Worm (Caenorhabditis elegans) whole organism, midembryonic: ENCODE results near the gene F57E7.4.

Experiments
- T22C8.4 ChIP-seq: fragments of 200-800 bp; sonication (Bioruptor generic); IDR thresholded peaks from 2 replicates; pipeline ENCODE4 v1.3.6; 2022; ENCODE audit warnings: missing genetic modification characterization, missing compliant biosample characterization
- cog-1 ChIP-seq: sonication (generic microtip); optimal IDR thresholded peaks from 2 replicates; lab custom pipeline; 2016; ENCODE audit warnings: missing genetic modification characterization, missing compliant biosample characterization
- flt-1 ChIP-seq: fragments of 200-800 bp; sonication (Bioruptor generic); IDR thresholded peaks from 2 replicates; pipeline ENCODE4 v1.3.6; 2022; ENCODE audit warnings: missing genetic modification characterization, missing compliant biosample characterization
- klf-2 ChIP-seq: fragments of 200-800 bp; sonication (Bioruptor generic); conservative IDR thresholded peaks from 2 replicates; pipeline ENCODE4 v1.3.6; 2022; ENCODE audit warnings: missing genetic modification reagents, missing genetic modification characterization, missing compliant biosample characterization
- med-1 ChIP-seq: sonication (generic microtip); optimal IDR thresholded peaks from 2 replicates; lab custom pipeline; 2017; ENCODE audit warnings: missing genetic modification characterization, mild to moderate bottlenecking, missing compliant biosample characterization, antibody characterized with exemption, missing genetic modification reagents; ENCODE audit not compliant: insufficient read depth
- ref-1 ChIP-seq: fragments of 200-800 bp; sonication (Bioruptor generic); conservative IDR thresholded peaks from 2 replicates; pipeline ENCODE4 v1.3.6; 2022; ENCODE audit warnings: missing genetic modification reagents, missing genetic modification characterization, missing compliant biosample characterization
- tab-1 ChIP-seq: fragments of 200-800 bp; sonication (Bioruptor generic); IDR thresholded peaks from 2 replicates; pipeline ENCODE4 v1.3.6; 2022; ENCODE audit warnings: missing genetic modification characterization, missing compliant biosample characterization
- ztf-23 ChIP-seq: fragments of 200-800 bp; sonication (Bioruptor generic); IDR thresholded peaks from 2 replicates; pipeline ENCODE4 v1.3.6; 2022; ENCODE audit warnings: missing genetic modification reagents, missing genetic modification characterization, missing compliant biosample characterization
- ztf-29 ChIP-seq: fragments of 200-800 bp; sonication (Bioruptor generic); IDR thresholded peaks from 2 replicates; pipeline ENCODE4 v1.3.6; 2022; ENCODE audit warnings: missing genetic modification reagents, missing genetic modification characterization, missing compliant biosample characterization

F57E7.4 gene

DNA sequence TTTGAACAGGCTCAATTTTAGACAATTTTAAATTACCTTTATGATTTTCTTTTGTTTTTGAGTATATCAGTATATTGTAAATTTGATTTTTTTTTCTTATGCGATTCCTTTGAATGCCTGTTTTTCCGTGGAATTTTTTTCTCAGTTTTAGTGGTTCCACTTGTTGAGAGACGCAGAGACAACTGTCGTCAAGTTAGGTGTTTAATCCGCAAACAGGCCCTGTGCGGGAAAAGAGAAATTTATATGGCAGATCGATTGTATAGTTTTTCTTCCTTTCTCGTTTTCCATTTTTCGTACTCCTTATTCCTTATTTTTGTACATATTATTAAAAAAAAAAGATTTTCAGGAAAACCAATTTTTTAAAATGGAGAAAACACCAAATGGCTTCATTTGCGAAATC, 18.2 kb upstream of the F57E7.4 start, which contains the start of gene F36D3.1:
F36D3.1 (plus strand) TSS at position 347 of the 400 bp plus-strand sequence.
- TF ChIP-seq ref-1 (GFP tag; lab: Robert Waterston, UW) = no peak
- TF ChIP-seq flt-1 (GFP tag; lab: Robert Waterston, UW) = no peak
- no peak for TF ChIP-seq klf-2 (GFP tag; lab: Robert Waterston, UW)
- TF ChIP-seq tab-1 (GFP tag; lab: Robert Waterston, UW) = no peak
- TF ChIP-seq med-1 = no peak
- no peak for TF ChIP-seq cog-1 (tag; lab: Kevin White, UChicago)
- TF ChIP-seq ztf-23 (GFP tag; lab: Robert Waterston, UW) = no peak
- no peak for TF ChIP-seq ztf-29 (GFP tag; lab: Robert Waterston, UW)
- no peak for TF ChIP-seq T22C8.4

DNA sequence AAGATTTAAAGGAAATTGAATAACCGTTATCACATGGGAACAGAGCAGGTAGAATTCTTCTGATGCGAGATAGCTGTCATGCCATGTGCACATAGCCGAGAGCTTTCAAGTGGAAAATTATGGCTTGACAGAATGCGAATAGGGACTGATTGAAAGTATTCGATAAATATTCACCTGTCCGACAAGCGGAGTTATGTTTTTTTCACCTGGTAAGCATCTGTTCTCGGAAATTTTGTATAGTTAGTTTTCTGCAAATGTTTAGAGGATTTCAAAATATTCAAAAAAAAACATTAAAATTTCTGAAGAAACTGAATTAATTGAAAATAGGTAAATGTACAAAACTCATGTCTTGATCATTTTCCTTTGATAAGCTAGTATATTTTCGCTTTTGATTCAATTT, 16.7 kb upstream of the F57E7.4 start, which contains the start of gene srh-136:
srh-136 (minus strand) TSS at position 93 of the 400 bp plus-strand sequence.
- TF ChIP-seq ref-1 (GFP tag; lab: Robert Waterston, UW) = no peak
- no peak for TF ChIP-seq T22C8.4
- TF ChIP-seq med-1 = no peak
- TF ChIP-seq ztf-23 (GFP tag; lab: Robert Waterston, UW) = no peak
- no peak for TF ChIP-seq cog-1 (tag; lab: Kevin White, UChicago)
- TF ChIP-seq flt-1 (GFP tag; lab: Robert Waterston, UW) = no peak
- no peak for TF ChIP-seq ztf-29 (GFP tag; lab: Robert Waterston, UW)
- TF ChIP-seq klf-2 (GFP tag; lab: Robert Waterston, UW) = no peak
- TF ChIP-seq tab-1 (GFP tag; lab: Robert Waterston, UW) = no peak

DNA sequence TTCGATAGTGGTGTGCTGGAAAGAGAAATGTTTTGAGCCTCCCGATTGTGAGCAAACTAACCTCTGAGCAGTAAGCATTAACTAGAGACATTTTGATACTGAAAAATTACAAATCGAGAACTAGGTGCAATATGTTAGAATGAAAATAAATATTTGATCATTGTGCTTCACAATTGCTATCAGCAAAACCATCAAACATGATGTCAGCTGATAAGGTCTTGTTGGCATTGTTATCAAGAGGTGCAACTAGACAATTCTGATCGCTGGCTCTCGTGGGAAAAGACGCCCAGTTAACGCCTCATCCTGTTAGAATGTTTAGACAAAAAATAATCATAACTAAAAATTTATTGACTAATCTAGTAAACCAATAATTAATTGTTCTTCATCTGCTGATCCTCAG, 13.5 kb upstream of the F57E7.4 start, which contains the start of gene comt-2:
comt-2 (minus strand) TSS at position 131 of the 400 bp plus-strand sequence.
- TF ChIP-seq ref-1 (GFP tag; lab: Robert Waterston, UW) (no peak), cog-1 (tag; lab: Kevin White, UChicago) (no peak), klf-2 (GFP tag; lab: Robert Waterston, UW) (no peak), tab-1 (GFP tag; lab: Robert Waterston, UW) (no peak), med-1 (no peak), flt-1 (GFP tag; lab: Robert Waterston, UW) (no peak), ztf-29 (GFP tag; lab: Robert Waterston, UW) (no peak), ztf-23 (GFP tag; lab: Robert Waterston, UW) (no peak), T22C8.4 (no peak)

DNA sequence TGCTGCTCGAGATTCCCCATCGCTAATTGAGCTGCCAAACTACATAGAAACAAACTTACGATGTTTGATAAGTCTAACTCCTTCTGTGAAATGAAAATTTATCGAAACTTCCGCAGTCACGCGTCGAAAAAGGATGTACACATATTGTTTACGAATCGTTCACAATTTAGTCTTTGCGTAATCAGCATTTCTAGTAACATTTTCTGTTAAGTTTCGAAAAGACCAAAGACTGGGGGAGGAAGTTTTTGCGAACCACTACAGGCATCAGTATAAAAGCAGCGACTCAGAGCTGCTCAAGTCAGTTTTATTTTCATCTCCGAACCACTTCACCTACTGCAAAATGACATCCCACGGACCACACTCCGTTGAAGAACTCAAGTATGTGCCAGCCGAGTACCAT, 7.4 kb upstream of the F57E7.4 start, which contains the start of gene sqst-4:
sqst-4 (plus strand) TSS at position 301 of the 400 bp plus-strand sequence.
- no peak for TF ChIP-seq ztf-23 (GFP tag; lab: Robert Waterston, UW)
- TF ChIP-seq med-1 = no peak
- no peak for TF ChIP-seq T22C8.4
- TF ChIP-seq tab-1 (GFP tag; lab: Robert Waterston, UW) = no peak
- no peak for TF ChIP-seq klf-2 (GFP tag; lab: Robert Waterston, UW)
- TF ChIP-seq flt-1 (GFP tag; lab: Robert Waterston, UW) = no peak

ce11 chrV:16487474-16487873, 6.7 kb upstream of the F57E7.4 start, which contains the start of gene Y32B12A.5:
TSS of gene Y32B12A.5 (minus strand) at chrV:16487574.
- TF ChIP-seq T22C8.4 = no peak
- no peak for TF ChIP-seq tab-1 (GFP tag; lab: Robert Waterston, UW)
- TF ChIP-seq flt-1 (GFP tag; lab: Robert Waterston, UW) = no peak
- no peak for TF ChIP-seq cog-1 (tag; lab: Kevin White, UChicago)
- no peak for TF ChIP-seq ref-1 (GFP tag; lab: Robert Waterston, UW)
- TF ChIP-seq med-1 = no peak
- no peak for TF ChIP-seq ztf-29 (GFP tag; lab: Robert Waterston, UW)
- no peak for TF ChIP-seq ztf-23 (GFP tag; lab: Robert Waterston, UW)
- TF ChIP-seq klf-2 (GFP tag; lab: Robert Waterston, UW) = no peak

ce11 chrV:16483681-16484080, 2.9 kb upstream of the F57E7.4 start, which contains the start of gene srh-139:
TSS of gene srh-139 (plus strand) at chrV:16483981.
- no peak for TF ChIP-seq T22C8.4

ce11 chrV:16483044-16483443, 2.2 kb upstream of the F57E7.4 start, which contains the start of gene F57E7.2:
TSS of gene F57E7.2 (minus strand) at chrV:16483144.
- TF ChIP-seq tab-1 (GFP tag; lab: Robert Waterston, UW) (no peak), T22C8.4 (no peak), med-1 (no peak), cog-1 (tag; lab: Kevin White, UChicago) (no peak), ztf-23 (GFP tag; lab: Robert Waterston, UW) (no peak), flt-1 (GFP tag; lab: Robert Waterston, UW) (no peak), ref-1 (GFP tag; lab: Robert Waterston, UW) (no peak), klf-2 (GFP tag; lab: Robert Waterston, UW) (no peak), ztf-29 (GFP tag; lab: Robert Waterston, UW) (no peak)

ce11 chrV:16479275-16479674, 1.5 kb downstream of the F57E7.4 start, which contains the start of gene T08G3.11:
TSS of gene T08G3.11 (minus strand) at chrV:16479375.
- no peak for TF ChIP-seq ztf-23 (GFP tag; lab: Robert Waterston, UW)
- TF ChIP-seq flt-1 (GFP tag; lab: Robert Waterston, UW) = no peak
- no peak for TF ChIP-seq ref-1 (GFP tag; lab: Robert Waterston, UW)
- no peak for TF ChIP-seq cog-1 (tag; lab: Kevin White, UChicago)
- TF ChIP-seq T22C8.4 = no peak
- TF ChIP-seq tab-1 (GFP tag; lab: Robert Waterston, UW) = no peak
- no peak for TF ChIP-seq klf-2 (GFP tag; lab: Robert Waterston, UW)
- TF ChIP-seq med-1 = no peak
- TF ChIP-seq ztf-29 (GFP tag; lab: Robert Waterston, UW) = no peak

DNA sequence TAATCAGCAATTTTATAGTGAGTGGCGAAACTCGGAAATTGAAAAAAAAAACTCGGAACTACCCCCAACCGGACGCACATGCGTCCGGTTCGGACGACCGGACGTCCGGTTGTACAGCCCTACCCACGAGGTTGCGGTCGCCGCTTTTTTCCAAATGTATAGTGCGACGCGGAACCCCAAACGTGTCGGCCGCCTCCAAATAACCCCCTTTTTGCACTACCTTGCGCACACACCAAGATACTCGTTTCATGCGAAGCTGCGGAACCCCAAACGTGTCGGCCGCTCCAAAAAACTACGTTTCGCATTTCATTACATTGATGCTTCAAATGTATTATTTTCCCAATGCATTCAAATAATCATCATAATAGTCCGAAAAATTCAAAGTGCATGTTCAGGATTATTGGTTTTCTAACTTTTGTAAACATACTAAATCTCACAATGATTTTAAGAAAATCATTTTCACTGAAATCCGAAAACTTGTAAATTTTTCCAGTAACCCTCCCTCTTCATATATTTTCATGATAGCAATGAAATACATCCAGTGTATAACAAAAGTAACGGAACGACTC, 8.7 kb downstream of the F57E7.4 start, which contains the start of gene srw-35:
srw-35 (plus strand) TSS at position 519 of the 569 bp plus-strand sequence.
- TF ChIP-seq ztf-23 (GFP tag; lab: Robert Waterston, UW) = no peak
- no peak for TF ChIP-seq klf-2 (GFP tag; lab: Robert Waterston, UW)
- TF ChIP-seq ztf-29 (GFP tag; lab: Robert Waterston, UW) = no peak
- TF ChIP-seq T22C8.4 = no peak
- TF ChIP-seq med-1 = no peak
- TF ChIP-seq cog-1 (tag; lab: Kevin White, UChicago) = no peak
- no peak for TF ChIP-seq tab-1 (GFP tag; lab: Robert Waterston, UW)
